Worm (Caenorhabditis elegans) whole organism, L4 larva: ENCODE results near the gene Y108G3AL.2.
A peak's percentile ranks its signal among the peaks of the same experiment; 100 is the strongest.

Source experiments
- Y105C5A.15 ChIP-seq: fragments of 200-800 bp; sonication (Bioruptor generic); IDR thresholded peaks from 2 replicates; pipeline ENCODE4 v1.3.6; 2022; ENCODE audit warnings: missing genetic modification characterization, missing compliant biosample characterization
- arid-1 ChIP-seq: fragments of 200-800 bp; sonication (Bioruptor generic); conservative IDR thresholded peaks from 2 replicates; pipeline ENCODE4 v1.3.6; 2022; ENCODE audit warnings: missing genetic modification reagents, missing genetic modification characterization, missing compliant biosample characterization
- daf-19 ChIP-seq: fragments of 200-800 bp; sonication (Bioruptor generic); conservative IDR thresholded peaks from 2 replicates; pipeline ENCODE4 v1.3.6; 2022; ENCODE audit warnings: missing genetic modification characterization, missing compliant biosample characterization
- egl-27 ChIP-seq: sonication (generic microtip); optimal IDR thresholded peaks from 3 replicates; lab custom pipeline; 2017; ENCODE audit warnings: missing biosample characterization, missing genetic modification reagents, missing genetic modification characterization
- hlh-30 ChIP-seq: sonication (generic microtip); optimal IDR thresholded peaks from 2 replicates; lab custom pipeline; 2017; ENCODE audit warnings: antibody characterized with exemption, mild to moderate bottlenecking, missing genetic modification characterization, missing compliant biosample characterization; ENCODE audit not compliant: insufficient read depth
- jun-1 ChIP-seq: fragments of 150-350 bp; optimal IDR thresholded peaks from 2 replicates; lab custom pipeline; 2014; ENCODE audit warnings: missing biosample characterization, missing genetic modification reagents, missing genetic modification characterization
- lsy-2 ChIP-seq, 2 experiments: fragments of 150-350 bp in 1 of 2; sonication (generic microtip) in 1 of 2; optimal IDR thresholded peaks; 2 replicates each; lab custom pipeline; 2014 to 2017; ENCODE audit warnings: missing biosample characterization in 2 of 2, missing genetic modification characterization in 2 of 2
- mes-2 ChIP-seq: sonication (generic microtip); optimal IDR thresholded peaks from 2 replicates; lab custom pipeline; 2016; ENCODE audit warnings: missing genotype, mild to moderate bottlenecking, missing genetic modification characterization, missing compliant biosample characterization; ENCODE audit not compliant: poor library complexity, severe bottlenecking
- nhr-25 ChIP-seq: sonication (generic microtip); optimal IDR thresholded peaks from 2 replicates; lab custom pipeline; 2017; ENCODE audit warnings: missing genetic modification characterization, mild to moderate bottlenecking, missing compliant biosample characterization, antibody characterized with exemption, moderate library complexity, borderline replicate concordance; ENCODE audit not compliant: insufficient read depth
- nhr-77 ChIP-seq: fragments of 150-350 bp; optimal IDR thresholded peaks from 2 replicates; lab custom pipeline; 2014; ENCODE audit warnings: missing biosample characterization, missing genetic modification characterization
- pha-4 ChIP-seq, 2 experiments: fragments of 150-350 bp in 1 of 2; fragments of 200-800 bp in 1 of 2; sonication (Bioruptor generic) in 1 of 2; IDR thresholded peaks in 1 of 2; optimal IDR thresholded peaks in 1 of 2; 2 replicates each; pipeline versions ENCODE4 v1.3.6 to Lab custom; 2014 to 2022; ENCODE audit warnings: missing genetic modification characterization in 2 of 2, missing genetic modification reagents in 2 of 2, missing biosample characterization in 1 of 2, missing compliant biosample characterization in 1 of 2
- unc-130 ChIP-seq: sonication (generic microtip); optimal IDR thresholded peaks from 2 replicates; lab custom pipeline; 2016; ENCODE audit warnings: missing genetic modification reagents, missing genetic modification characterization, missing compliant biosample characterization

ce11 chrV:155215-155614 is 11.6 kb upstream of the Y108G3AL.2 start:
- no peak for TF ChIP-seq Y105C5A.15 (GFP tag; lab: Robert Waterston, UW)
- TF ChIP-seq daf-19 (GFP tag; lab: Robert Waterston, UW) = no peak
- TF ChIP-seq lsy-2 (tag; optimal IDR thresholded peaks at IDR 0.05; lab: Kevin White, UChicago) = no peak
- TF ChIP-seq nhr-25 (tag; lab: Kevin White, UChicago) = no peak
- peak; percentile 60 for TF ChIP-seq hlh-30 (tag; lab: Kevin White, UChicago)
- no peak for TF ChIP-seq arid-1 (GFP tag; lab: Robert Waterston, UW)
- no peak for TF ChIP-seq jun-1 (tag; lab: Kevin White, UChicago)
- no peak for TF ChIP-seq unc-130
- TF ChIP-seq nhr-77 = no peak
- no peak for TF ChIP-seq egl-27 (tag; lab: Kevin White, UChicago)
- TF ChIP-seq mes-2 (tag; lab: Kevin White, UChicago) = peak; percentile 43
- no peak for TF ChIP-seq pha-4 (GFP tag; IDR thresholded peaks at IDR 0.05; lab: Robert Waterston, UW)
- no peak for TF ChIP-seq pha-4 (tag; optimal IDR thresholded peaks at IDR 0.05; lab: Kevin White, UChicago)
